Fruit fly (Drosophila melanogaster) whole organism, embryonic: Measurements from ENCODE around the gene CG4950.

ENCODE experiments used
- Aef1 ChIP-seq: fragments of 200-800 bp; sonication (Bioruptor generic); IDR thresholded peaks from 3 replicates; pipeline ENCODE4 v1.3.6; 2022; ENCODE audit warnings: missing biosample characterization, missing genetic modification characterization
- Blimp-1 ChIP-seq: fragments of 200-800 bp; sonication (Bioruptor generic); optimal IDR thresholded peaks from 3 replicates; lab custom pipeline; 2018; ENCODE audit warnings: missing biosample characterization, missing genetic modification characterization, mild to moderate bottlenecking, moderate library complexity, missing genetic modification reagents
- CG10209 ChIP-seq: fragments of 200-800 bp; sonication (Bioruptor generic); optimal IDR thresholded peaks from 3 replicates; lab custom pipeline; 2017; ENCODE audit warnings: missing biosample characterization, mild to moderate bottlenecking, missing genetic modification characterization, missing genetic modification reagents
- CG10543 ChIP-seq: fragments of 200-800 bp; sonication (Bioruptor generic); optimal IDR thresholded peaks from 3 replicates; lab custom pipeline; 2017; ENCODE audit warnings: missing biosample characterization, mild to moderate bottlenecking, missing genetic modification characterization, moderate library complexity
- CG10979 ChIP-seq: fragments of 200-800 bp; sonication (Bioruptor generic); optimal IDR thresholded peaks from 2 replicates; lab custom pipeline; 2018; ENCODE audit warnings: missing biosample characterization, mild to moderate bottlenecking, missing genetic modification characterization, moderate library complexity
- CG11695 ChIP-seq: fragments of 200-800 bp; sonication (Bioruptor generic); IDR thresholded peaks from 3 replicates; pipeline ENCODE4 v1.3.6; 2022; ENCODE audit warnings: missing biosample characterization, missing genetic modification characterization
- CG11696 ChIP-seq: fragments of 200-800 bp; sonication (Bioruptor generic); IDR thresholded peaks from 2 replicates; pipeline ENCODE4 v1.3.6; 2022; ENCODE audit warnings: missing biosample characterization, missing genetic modification characterization
- CG13296 ChIP-seq: fragments of 200-800 bp; sonication (Bioruptor generic); optimal IDR thresholded peaks from 3 replicates; lab custom pipeline; 2018; ENCODE audit warnings: missing biosample characterization, mild to moderate bottlenecking, missing genetic modification characterization
- CG17385 ChIP-seq: fragments of 200-800 bp; sonication (Bioruptor generic); optimal IDR thresholded peaks from 3 replicates; lab custom pipeline; 2018; ENCODE audit warnings: missing biosample characterization, mild to moderate bottlenecking, missing genetic modification characterization
- CG32767 ChIP-seq: fragments of 200-800 bp; sonication (Bioruptor generic); IDR thresholded peaks from 2 replicates; pipeline ENCODE4 v1.3.6; 2022; ENCODE audit warnings: missing biosample characterization, missing genetic modification characterization
- CG4730 ChIP-seq: fragments of 200-800 bp; sonication (Bioruptor generic); IDR thresholded peaks from 2 replicates; pipeline ENCODE4 v1.3.6; 2022; ENCODE audit warnings: missing biosample characterization, missing genetic modification characterization
- CG7839 ChIP-seq: fragments of 200-800 bp; sonication (Bioruptor generic); optimal IDR thresholded peaks from 3 replicates; lab custom pipeline; 2018; ENCODE audit warnings: missing biosample characterization, mild to moderate bottlenecking, missing genetic modification characterization, moderate library complexity
- CG8924 ChIP-seq: fragments of 200-800 bp; optimal IDR thresholded peaks from 3 replicates; lab custom pipeline; 2019; ENCODE audit warnings: missing biosample characterization, mild to moderate bottlenecking, missing genetic modification characterization, moderate library complexity
- CG9437 ChIP-seq: fragments of 200-800 bp; sonication (Bioruptor generic); optimal IDR thresholded peaks from 2 replicates; lab custom pipeline; 2018; ENCODE audit warnings: missing biosample characterization, mild to moderate bottlenecking, missing genetic modification characterization
- Chrac-16 ChIP-seq: fragments of 200-800 bp; sonication (Bioruptor generic); optimal IDR thresholded peaks from 3 replicates; lab custom pipeline; 2016; ENCODE audit warnings: missing biosample characterization, missing genetic modification characterization
- CoRest ChIP-seq: fragments of 200-800 bp; sonication (Bioruptor generic); optimal IDR thresholded peaks from 3 replicates; lab custom pipeline; 2018; ENCODE audit warnings: missing biosample characterization, mild to moderate bottlenecking, missing genetic modification characterization, moderate library complexity
- CrebB ChIP-seq: fragments of 200-800 bp; sonication (Bioruptor generic); optimal IDR thresholded peaks from 3 replicates; lab custom pipeline; 2018; ENCODE audit warnings: missing biosample characterization, mild to moderate bottlenecking, missing genetic modification characterization
- E2f1 ChIP-seq: fragments of 200-800 bp; sonication (Bioruptor generic); IDR thresholded peaks from 2 replicates; pipeline ENCODE4 v1.3.6; 2022; ENCODE audit warnings: missing biosample characterization, missing genetic modification characterization
- Ets65A ChIP-seq: fragments of 200-800 bp; sonication (Bioruptor generic); peaks from one replicate; lab custom pipeline; 2016; ENCODE audit warnings: missing biosample characterization, missing genetic modification characterization
- Fer3 ChIP-seq: fragments of 200-800 bp; sonication (Bioruptor generic); optimal IDR thresholded peaks from 2 replicates; lab custom pipeline; 2018; ENCODE audit warnings: missing biosample characterization, mild to moderate bottlenecking, missing genetic modification characterization, moderate library complexity
- Gug ChIP-seq: fragments of 200-800 bp; sonication (Bioruptor generic); IDR thresholded peaks from 4 replicates; pipeline ENCODE4 v1.3.6; 2022; ENCODE audit warnings: missing biosample characterization, missing genetic modification characterization
- H15 ChIP-seq: fragments of 200-800 bp; sonication (Bioruptor generic); IDR thresholded peaks from 3 replicates; pipeline ENCODE4 v1.3.6; 2022; ENCODE audit warnings: missing biosample characterization, missing genetic modification characterization
- HHEX ChIP-seq: fragments of 200-800 bp; sonication (Bioruptor generic); optimal IDR thresholded peaks from 3 replicates; lab custom pipeline; 2017; ENCODE audit warnings: missing biosample characterization, mild to moderate bottlenecking, missing genetic modification characterization, missing genetic modification reagents
- Max ChIP-seq: fragments of 200-800 bp; sonication (Bioruptor generic); optimal IDR thresholded peaks from 2 replicates; lab custom pipeline; 2016; ENCODE audit warnings: missing biosample characterization, mild to moderate bottlenecking, missing genetic modification characterization
- Nf-YA ChIP-seq: fragments of 200-800 bp; sonication (Bioruptor generic); IDR thresholded peaks from 2 replicates; pipeline ENCODE4 v1.3.6; 2022; ENCODE audit warnings: missing biosample characterization, missing genetic modification characterization
- Ptx1 ChIP-seq: fragments of 200-800 bp; sonication (Bioruptor generic); IDR thresholded peaks from 2 replicates; pipeline ENCODE4 v1.3.6; 2022; ENCODE audit warnings: missing biosample characterization, missing genetic modification characterization
- Sox102F ChIP-seq: fragments of 200-800 bp; sonication (Bioruptor generic); optimal IDR thresholded peaks from 2 replicates; lab custom pipeline; 2018; ENCODE audit warnings: missing biosample characterization, mild to moderate bottlenecking, missing genetic modification characterization, moderate library complexity
- TFAM ChIP-seq: fragments of 200-800 bp; sonication (Bioruptor generic); optimal IDR thresholded peaks from 2 replicates; lab custom pipeline; 2017; ENCODE audit warnings: missing biosample characterization, missing genetic modification characterization, inconsistent platforms
- Trl ChIP-seq, 3 experiments: fragments of >200 bp in 2 of 3; fragments of 200-800 bp in 1 of 3; sonication (Bioruptor generic) in 1 of 3; optimal IDR thresholded peaks; 2 replicates in 1 of 3; 3 replicates in 2 of 3; lab custom pipeline; 2016 to 2017; ENCODE audit warnings: missing biosample characterization in 1 of 3, missing genetic modification characterization in 1 of 3
- Xbp1 ChIP-seq: fragments of 200-800 bp; sonication (Bioruptor generic); optimal IDR thresholded peaks from 3 replicates; lab custom pipeline; 2016; ENCODE audit warnings: missing biosample characterization, mild to moderate bottlenecking, missing genetic modification characterization
- bcd ChIP-seq: fragments of 200-800 bp; sonication (Bioruptor generic); optimal IDR thresholded peaks from 2 replicates; lab custom pipeline; 2017; ENCODE audit warnings: missing biosample characterization, mild to moderate bottlenecking, missing genetic modification characterization
- caup ChIP-seq: fragments of 200-800 bp; sonication (Bioruptor generic); optimal IDR thresholded peaks from 3 replicates; lab custom pipeline; 2017; ENCODE audit warnings: missing biosample characterization, mild to moderate bottlenecking, missing genetic modification characterization, moderate library complexity; ENCODE audit not compliant: severe bottlenecking
- dmrt99B ChIP-seq: fragments of 200-800 bp; sonication (Bioruptor generic); optimal IDR thresholded peaks from 2 replicates; lab custom pipeline; 2018; ENCODE audit warnings: missing biosample characterization, mild to moderate bottlenecking, missing genetic modification characterization, moderate library complexity
- dpn ChIP-seq, 2 experiments: fragments of 200-800 bp; sonication (Bioruptor generic); optimal IDR thresholded peaks; 3 replicates each; lab custom pipeline; 2016; ENCODE audit warnings: missing biosample characterization in 2 of 2, missing genetic modification characterization in 2 of 2
- fd3F ChIP-seq: fragments of 200-800 bp; sonication (Bioruptor generic); optimal IDR thresholded peaks from 2 replicates; lab custom pipeline; 2018; ENCODE audit warnings: missing biosample characterization, mild to moderate bottlenecking, missing genetic modification characterization, moderate library complexity
- grau ChIP-seq: fragments of 200-800 bp; optimal IDR thresholded peaks from 3 replicates; lab custom pipeline; 2019; ENCODE audit warnings: missing biosample characterization, mild to moderate bottlenecking, missing genetic modification characterization, moderate library complexity
- lab ChIP-seq: fragments of 200-800 bp; sonication (Bioruptor generic); optimal IDR thresholded peaks from 3 replicates; lab custom pipeline; 2017; ENCODE audit warnings: missing biosample characterization, missing genetic modification characterization, mild to moderate bottlenecking, moderate library complexity, missing genetic modification reagents
- onecut ChIP-seq: fragments of 200-800 bp; sonication (Bioruptor generic); IDR thresholded peaks from 2 replicates; pipeline ENCODE4 v1.3.6; 2022; ENCODE audit warnings: missing biosample characterization, missing genetic modification characterization
- pan ChIP-seq, 4 experiments: fragments of >200 bp in 3 of 4; fragments of 200-800 bp in 1 of 4; sonication (Bioruptor generic) in 1 of 4; optimal IDR thresholded peaks in 3 of 4; IDR thresholded peaks in 1 of 4; 2 replicates each; pipeline versions ENCODE4 v1.3.6 to Lab custom; 2017 to 2022; ENCODE audit warnings: missing biosample characterization in 2 of 4, missing genetic modification characterization in 2 of 4, mixed read lengths in 1 of 4
- prd ChIP-seq, 3 experiments: fragments of >200 bp in 2 of 3; fragments of 200-800 bp in 1 of 3; sonication (Bioruptor generic) in 1 of 3; optimal IDR thresholded peaks in 2 of 3; IDR thresholded peaks in 1 of 3; 2 replicates in 2 of 3; 3 replicates in 1 of 3; pipeline versions ENCODE4 v1.3.6 to Lab custom; 2017 to 2022; ENCODE audit warnings: missing biosample characterization in 1 of 3, missing genetic modification characterization in 1 of 3
- sd ChIP-seq: fragments of 200-800 bp; sonication (Bioruptor generic); optimal IDR thresholded peaks from 3 replicates; lab custom pipeline; 2018; ENCODE audit warnings: missing biosample characterization, mild to moderate bottlenecking, missing genetic modification characterization, moderate library complexity
- stc ChIP-seq: fragments of 200-800 bp; sonication (Bioruptor generic); IDR thresholded peaks from 2 replicates; pipeline ENCODE4 v1.3.6; 2022; ENCODE audit warnings: missing biosample characterization, missing genetic modification characterization
- tap ChIP-seq: fragments of 200-800 bp; optimal IDR thresholded peaks from 3 replicates; lab custom pipeline; 2019; ENCODE audit warnings: missing biosample characterization, mild to moderate bottlenecking, missing genetic modification characterization, moderate library complexity
- tin ChIP-seq: fragments of 200-800 bp; sonication (Bioruptor generic); optimal IDR thresholded peaks from 3 replicates; lab custom pipeline; 2016; ENCODE audit warnings: missing biosample characterization, missing genetic modification characterization
- tio ChIP-seq: fragments of 200-800 bp; sonication (Bioruptor generic); optimal IDR thresholded peaks from 2 replicates; lab custom pipeline; 2017; ENCODE audit warnings: missing biosample characterization, missing genetic modification characterization, inconsistent platforms
- ttk ChIP-seq: fragments of 200-800 bp; sonication (Bioruptor generic); IDR thresholded peaks from 2 replicates; pipeline ENCODE4 v2.1.2; 2022; ENCODE audit warnings: missing biosample characterization, missing genetic modification characterization
- vnd ChIP-seq: fragments of 200-800 bp; sonication (Bioruptor generic); IDR thresholded peaks from 3 replicates; pipeline ENCODE4 v1.3.6; 2022; ENCODE audit warnings: missing biosample characterization, missing genetic modification characterization; ENCODE audit not compliant: partially characterized antibody

Gene CG4950

DNA sequence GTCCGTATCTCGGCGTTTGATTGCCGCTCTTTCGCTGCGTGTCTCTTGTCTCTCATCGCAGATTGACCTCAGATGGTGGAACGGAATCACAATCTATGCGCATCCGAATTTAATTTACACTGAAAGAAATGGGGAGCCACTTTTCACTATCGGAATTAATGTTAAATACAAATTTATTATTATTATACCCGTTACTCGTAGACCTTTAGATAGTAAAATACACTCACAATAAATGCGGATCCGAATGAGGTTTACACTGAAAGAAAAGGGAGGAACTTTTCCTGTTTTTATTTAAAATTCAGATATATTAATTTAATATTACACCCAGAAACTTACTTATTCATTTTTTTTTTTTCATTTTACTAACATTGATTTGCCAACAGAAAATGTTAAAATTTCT is 21.1 kb upstream of the CG4950 start (continued):
- TF ChIP-seq CG9437 (GFP tag; lab: Kevin White, UChicago) (peak; percentile 25), fd3F (GFP tag; lab: Kevin White, UChicago) (peak; percentile 36), CG10209 (GFP tag; lab: Kevin White, UChicago) (peak; percentile 23), lab (GFP tag; lab: Kevin White, UChicago) (peak; percentile 19), Xbp1 (GFP tag; lab: Kevin White, UChicago) (peak; percentile 56), prd (optimal IDR thresholded peaks at IDR 0.05; lab: Kevin White, UChicago) (no peak), prd (GFP tag; IDR thresholded peaks at IDR 0.05; lab: Robert Waterston, UW) (peak; percentile 38; the same call in 1 of the 3 replicates), CG10979 (tag; lab: Kevin White, UChicago) (no peak), CG7839 (tag; lab: Kevin White, UChicago) (peak; percentile 39), Chrac-16 (GFP tag; lab: Kevin White, UChicago) (peak; percentile 9), ttk (GFP tag; lab: Robert Waterston, UW) (0 out of 2 replicates have a peak, but pooled peaks have one; percentile 11), TFAM (no peak), Gug (GFP tag; lab: Robert Waterston, UW) (0 out of 4 replicates have a peak, but pooled peaks have one; percentile 13), sd (no peak), Ptx1 (GFP tag; lab: Robert Waterston, UW) (0 out of 2 replicates have a peak, but pooled peaks have one; percentile 43), Ets65A (GFP tag; lab: Kevin White, UChicago) (no peak), Trl (optimal IDR thresholded peaks at IDR 0.05; lab: Kevin White, UChicago) (no peak), Trl (GFP tag; optimal IDR thresholded peaks at IDR 0.05; lab: Kevin White, UChicago) (no peak), CG13296 (peak; percentile 39), dmrt99B (tag; lab: Kevin White, UChicago) (peak; percentile 43), tio (peak; percentile 5), H15 (GFP tag; lab: Robert Waterston, UW) (peak; percentile 53; the same call in 1 of the 3 replicates), Blimp-1 (peak; percentile 22), Max (GFP tag; lab: Kevin White, UChicago) (no peak), CG17385 (GFP tag; lab: Kevin White, UChicago) (peak; percentile 13), CG32767 (GFP tag; lab: Robert Waterston, UW) (peak; percentile 46; the same call in 1 of the 2 replicates), CG11696 (GFP tag; lab: Robert Waterston, UW) (peak; percentile 44; the same call in 1 of the 2 replicates), CG10543 (no peak), stc (GFP tag; lab: Robert Waterston, UW) (0 out of 2 replicates have a peak, but pooled peaks have one; percentile 26), dpn (GFP tag; optimal IDR thresholded peaks at IDR 0.05; lab: Kevin White, UChicago) (peak in 1 of 2 experiments; percentile 38), vnd (no peak), Nf-YA (GFP tag; lab: Robert Waterston, UW) (0 out of 2 replicates have a peak, but pooled peaks have one; percentile 20), CG4730 (GFP tag; lab: Robert Waterston, UW) (peak; percentile 50; the same call in 1 of the 2 replicates), HHEX (GFP tag; lab: Kevin White, UChicago) (no peak), Aef1 (GFP tag; lab: Robert Waterston, UW) (0 out of 3 replicates have a peak, but pooled peaks have one; percentile 16), grau (no peak), CG8924 (no peak), onecut (GFP tag; lab: Robert Waterston, UW) (0 out of 2 replicates have a peak, but pooled peaks have one; percentile 7), caup (GFP tag; lab: Kevin White, UChicago) (no peak), Sox102F (GFP tag; lab: Kevin White, UChicago) (peak; percentile 31), tap (peak; percentile 5), pan (optimal IDR thresholded peaks at IDR 0.05; lab: Kevin White, UChicago) (no peak), pan (GFP tag; optimal IDR thresholded peaks at IDR 0.05 in 1 of 2, IDR thresholded peaks at IDR 0.05 in 1 of 2) (peak in 1 of 2 experiments; percentile 37), CrebB (tag; lab: Kevin White, UChicago) (no peak), CG11695 (GFP tag; lab: Robert Waterston, UW) (0 out of 3 replicates have a peak, but pooled peaks have one; percentile 27), CoRest (tag; lab: Kevin White, UChicago) (peak; percentile 20), E2f1 (GFP tag; lab: Robert Waterston, UW) (peak; percentile 33; the same call in 1 of the 2 replicates), Fer3 (tag; lab: Kevin White, UChicago) (no peak), bcd (no peak), tin (peak; percentile 10)
